Worm (Caenorhabditis elegans) whole organism, mixed stage, embryonic: ENCODE results near the gene C37C3.1.

Source experiments
- blmp-1 ChIP-seq: fragments of 150-350 bp; optimal IDR thresholded peaks from 2 replicates; lab custom pipeline; 2014; ENCODE audit warnings: missing biosample characterization, missing genetic modification characterization
- flh-1 ChIP-seq: fragments of 200-800 bp; sonication (Bioruptor generic); optimal IDR thresholded peaks from 2 replicates; lab custom pipeline; 2018; ENCODE audit warnings: mild to moderate bottlenecking, missing genetic modification characterization, moderate library complexity, missing compliant biosample characterization
- ztf-11 ChIP-seq: fragments of 150-350 bp; optimal IDR thresholded peaks from 2 replicates; lab custom pipeline; 2014; ENCODE audit warnings: missing biosample characterization, missing genetic modification characterization

- no peak for TF ChIP-seq flh-1 (GFP tag; lab: Kevin White, UChicago)
- no peak for TF ChIP-seq ztf-11 (tag; lab: Kevin White, UChicago)
- no peak for TF ChIP-seq blmp-1 (tag; lab: Kevin White, UChicago)
Measured at ce11 chrV:7901222-7901621, 43.5 kb downstream of the C37C3.1 start.
